Fruit fly (Drosophila melanogaster) whole organism, embryonic: ENCODE data around the gene PGAP2.

Source experiments
- Bgb ChIP-seq: fragments of 200-800 bp; sonication (Bioruptor generic); IDR thresholded peaks from 2 replicates; pipeline ENCODE4 v1.3.6; 2022; ENCODE audit warnings: missing biosample characterization, missing genetic modification characterization; ENCODE audit not compliant: partially characterized antibody
- CG10267 ChIP-seq: fragments of 200-800 bp; sonication (Bioruptor generic); optimal IDR thresholded peaks from 2 replicates; lab custom pipeline; 2018; ENCODE audit warnings: missing biosample characterization, mild to moderate bottlenecking, missing genetic modification characterization, moderate library complexity
- CG12236 ChIP-seq: fragments of 200-800 bp; sonication (Bioruptor generic); optimal IDR thresholded peaks from 2 replicates; lab custom pipeline; 2016; ENCODE audit warnings: missing biosample characterization, missing genetic modification characterization
- CG12299 ChIP-seq: fragments of 200-800 bp; sonication (Bioruptor generic); optimal IDR thresholded peaks from 2 replicates; lab custom pipeline; 2018; ENCODE audit warnings: missing biosample characterization, mild to moderate bottlenecking, missing genetic modification characterization
- CG14014 ChIP-seq: fragments of 200-800 bp; sonication (Bioruptor generic); IDR thresholded peaks from 2 replicates; pipeline ENCODE4 v1.3.6; 2022; ENCODE audit warnings: missing biosample characterization, missing genetic modification characterization
- CG15073 ChIP-seq: fragments of 200-800 bp; sonication (Bioruptor generic); optimal IDR thresholded peaks from 2 replicates; lab custom pipeline; 2016; ENCODE audit warnings: missing biosample characterization, missing genetic modification characterization
- CG16779 ChIP-seq: fragments of 200-800 bp; sonication (Bioruptor generic); IDR thresholded peaks from 2 replicates; pipeline ENCODE4 v1.3.6; 2022; ENCODE audit warnings: missing biosample characterization, missing genetic modification characterization
- CG16813 ChIP-seq: fragments of 200-800 bp; sonication (Bioruptor generic); IDR thresholded peaks from 3 replicates; pipeline ENCODE4 v1.3.6; 2022; ENCODE audit warnings: missing biosample characterization, missing genetic modification characterization; ENCODE audit not compliant: partially characterized antibody
- CG17912 ChIP-seq: fragments of 200-800 bp; sonication (Bioruptor generic); optimal IDR thresholded peaks from 2 replicates; lab custom pipeline; 2018; ENCODE audit warnings: missing biosample characterization, mild to moderate bottlenecking, missing genetic modification characterization
- CG2116 ChIP-seq: fragments of 200-800 bp; sonication (Bioruptor generic); optimal IDR thresholded peaks from 3 replicates; lab custom pipeline; 2018; ENCODE audit warnings: missing biosample characterization, mild to moderate bottlenecking, missing genetic modification characterization
- CG31365 ChIP-seq: fragments of 200-800 bp; sonication (Bioruptor generic); optimal IDR thresholded peaks from 2 replicates; lab custom pipeline; 2018; ENCODE audit warnings: missing biosample characterization, mild to moderate bottlenecking, missing genetic modification characterization
- CG32532 ChIP-seq: fragments of 200-800 bp; sonication (Bioruptor generic); IDR thresholded peaks from 2 replicates; pipeline ENCODE4 v1.3.6; 2022; ENCODE audit warnings: missing biosample characterization, missing genetic modification characterization
- CG34422 ChIP-seq: fragments of 200-800 bp; sonication (Bioruptor generic); IDR thresholded peaks from 3 replicates; pipeline ENCODE4 v1.3.6; 2022; ENCODE audit warnings: missing biosample characterization, missing genetic modification characterization
- CG3726 ChIP-seq: fragments of 200-800 bp; sonication (Bioruptor generic); IDR thresholded peaks from 3 replicates; pipeline ENCODE4, ENCODE4 v1.3.6; 2022; ENCODE audit warnings: missing biosample characterization, missing genetic modification characterization
- CG42726 ChIP-seq: fragments of 200-800 bp; sonication (Bioruptor generic); IDR thresholded peaks from 2 replicates; pipeline ENCODE4 v1.3.6; 2022; ENCODE audit warnings: missing biosample characterization, missing genetic modification characterization; ENCODE audit not compliant: partially characterized antibody
- CG4854 ChIP-seq: fragments of 200-800 bp; sonication (Bioruptor generic); optimal IDR thresholded peaks from 2 replicates; lab custom pipeline; 2016; ENCODE audit warnings: missing biosample characterization, missing genetic modification characterization, inconsistent platforms
- CG6254 ChIP-seq: fragments of 200-800 bp; sonication (Bioruptor generic); optimal IDR thresholded peaks from 3 replicates; lab custom pipeline; 2017; ENCODE audit warnings: mild to moderate bottlenecking, missing biosample characterization, missing genetic modification reagents, missing genetic modification characterization
- CG6272 ChIP-seq: fragments of 200-800 bp; sonication (Bioruptor generic); IDR thresholded peaks from 2 replicates; pipeline ENCODE4 v1.3.6; 2022; ENCODE audit warnings: missing biosample characterization, missing genetic modification characterization
- CG6791 ChIP-seq: fragments of 200-800 bp; sonication (Bioruptor generic); IDR thresholded peaks from 3 replicates; pipeline ENCODE4 v1.3.6; 2022; ENCODE audit warnings: missing biosample characterization, missing genetic modification characterization; ENCODE audit not compliant: partially characterized antibody
- CG7987 ChIP-seq: fragments of 200-800 bp; sonication (Bioruptor generic); optimal IDR thresholded peaks from 2 replicates; lab custom pipeline; 2018; ENCODE audit warnings: missing biosample characterization, mild to moderate bottlenecking, missing genetic modification characterization, moderate library complexity
- CG8388 ChIP-seq: fragments of 200-800 bp; sonication (Bioruptor generic); optimal IDR thresholded peaks from 2 replicates; lab custom pipeline; 2019; ENCODE audit warnings: missing biosample characterization, mild to moderate bottlenecking, missing genetic modification characterization, moderate library complexity
- CG9797 ChIP-seq: fragments of 200-800 bp; sonication (Bioruptor generic); optimal IDR thresholded peaks from 3 replicates; lab custom pipeline; 2018; ENCODE audit warnings: missing biosample characterization, mild to moderate bottlenecking, missing genetic modification characterization
- CG9817 ChIP-seq: fragments of 200-800 bp; sonication (Bioruptor generic); optimal IDR thresholded peaks from 2 replicates; lab custom pipeline; 2018; ENCODE audit warnings: missing biosample characterization, mild to moderate bottlenecking, missing genetic modification characterization, moderate library complexity
- Dip2 ChIP-seq: fragments of 200-800 bp; sonication (Bioruptor generic); IDR thresholded peaks from 2 replicates; pipeline ENCODE4 v1.3.6; 2022; ENCODE audit warnings: missing biosample characterization, missing genetic modification characterization
- Drgx ChIP-seq: fragments of 200-800 bp; sonication (Bioruptor generic); IDR thresholded peaks from 2 replicates; pipeline ENCODE4 v1.3.6; 2022; ENCODE audit warnings: missing biosample characterization, missing genetic modification characterization
- E2f2 ChIP-seq: fragments of 200-800 bp; sonication (Bioruptor generic); IDR thresholded peaks from 2 replicates; pipeline ENCODE4 v1.3.6; 2022; ENCODE audit warnings: missing biosample characterization, missing genetic modification characterization
- Elba2 ChIP-seq: fragments of 200-800 bp; sonication (Bioruptor generic); optimal IDR thresholded peaks from 3 replicates; lab custom pipeline; 2016; ENCODE audit warnings: missing biosample characterization, missing genetic modification characterization
- Fer3 ChIP-seq: fragments of 200-800 bp; sonication (Bioruptor generic); optimal IDR thresholded peaks from 2 replicates; lab custom pipeline; 2018; ENCODE audit warnings: missing biosample characterization, mild to moderate bottlenecking, missing genetic modification characterization, moderate library complexity
- HHEX ChIP-seq: fragments of 200-800 bp; sonication (Bioruptor generic); optimal IDR thresholded peaks from 3 replicates; lab custom pipeline; 2017; ENCODE audit warnings: missing biosample characterization, mild to moderate bottlenecking, missing genetic modification characterization, missing genetic modification reagents
- Hr3 ChIP-seq: fragments of 200-800 bp; sonication (Bioruptor generic); optimal IDR thresholded peaks from 3 replicates; lab custom pipeline; 2016; ENCODE audit warnings: missing biosample characterization, missing genetic modification characterization
- MTF-1 ChIP-seq: fragments of 200-800 bp; sonication (Bioruptor generic); optimal IDR thresholded peaks from 2 replicates; lab custom pipeline; 2018; ENCODE audit warnings: missing biosample characterization, mild to moderate bottlenecking, missing genetic modification characterization, borderline replicate concordance
- Mad ChIP-seq: fragments of 200-800 bp; sonication (Bioruptor generic); optimal IDR thresholded peaks from 2 replicates; lab custom pipeline; 2016; ENCODE audit warnings: missing biosample characterization, missing genetic modification characterization
- Nf-YB ChIP-seq: fragments of 200-800 bp; sonication (Bioruptor generic); optimal IDR thresholded peaks from 3 replicates; lab custom pipeline; 2019; ENCODE audit warnings: missing biosample characterization, mild to moderate bottlenecking, missing genetic modification characterization, moderate library complexity
- aop ChIP-seq: fragments of 200-800 bp; sonication (Bioruptor generic); IDR thresholded peaks from 2 replicates; pipeline ENCODE4 v1.3.6; 2022; ENCODE audit warnings: missing biosample characterization, missing genetic modification characterization
- cg ChIP-seq: fragments of 200-800 bp; sonication (Bioruptor generic); optimal IDR thresholded peaks from 3 replicates; lab custom pipeline; 2019; ENCODE audit warnings: missing biosample characterization, mild to moderate bottlenecking, missing genetic modification characterization, moderate library complexity
- ci ChIP-seq: fragments of 200-800 bp; sonication (Bioruptor generic); IDR thresholded peaks from 3 replicates; pipeline ENCODE4 v1.3.6; 2022; ENCODE audit warnings: missing biosample characterization, missing genetic modification characterization
- croc ChIP-seq: fragments of 200-800 bp; sonication (Bioruptor generic); conservative IDR thresholded peaks from 3 replicates; pipeline ENCODE4 v1.3.6; 2022; ENCODE audit warnings: missing biosample characterization, missing genetic modification characterization
- dan ChIP-seq: fragments of 200-800 bp; sonication (Bioruptor generic); IDR thresholded peaks from 2 replicates; pipeline ENCODE4 v1.3.6; 2022; ENCODE audit warnings: missing biosample characterization, missing genetic modification characterization
- esg ChIP-seq: fragments of 200-800 bp; sonication (Bioruptor generic); conservative IDR thresholded peaks from 2 replicates; pipeline ENCODE4 v1.3.6; 2022; ENCODE audit warnings: missing biosample characterization, missing genetic modification characterization
- eve ChIP-seq, 2 experiments: fragments of >200 bp; optimal IDR thresholded peaks; 2 replicates each; lab custom pipeline; 2017; ENCODE audit warnings: missing biosample characterization in 2 of 2, missing genetic modification characterization in 2 of 2
- kah ChIP-seq: fragments of 200-800 bp; sonication (Bioruptor generic); optimal IDR thresholded peaks from 2 replicates; lab custom pipeline; 2018; ENCODE audit warnings: missing biosample characterization, mild to moderate bottlenecking, missing genetic modification characterization
- lbe ChIP-seq: fragments of 200-800 bp; sonication (Bioruptor generic); optimal IDR thresholded peaks from 2 replicates; lab custom pipeline; 2016; ENCODE audit warnings: missing biosample characterization, mild to moderate bottlenecking, missing genetic modification characterization
- lov ChIP-seq, 2 experiments: fragments of 200-800 bp in 1 of 2; fragments of >200 bp in 1 of 2; sonication (Bioruptor generic) in 1 of 2; IDR thresholded peaks in 1 of 2; optimal IDR thresholded peaks in 1 of 2; 2 replicates in 1 of 2; 3 replicates in 1 of 2; pipeline versions ENCODE4 v1.3.6 to Lab custom; 2017 to 2022; ENCODE audit warnings: missing biosample characterization in 1 of 2, missing genetic modification characterization in 1 of 2
- pho ChIP-seq: fragments of 200-800 bp; sonication (Bioruptor generic); optimal IDR thresholded peaks from 2 replicates; lab custom pipeline; 2016; ENCODE audit warnings: missing biosample characterization, missing genetic modification characterization
- pum ChIP-seq: fragments of 200-800 bp; sonication (Bioruptor generic); optimal IDR thresholded peaks from 2 replicates; lab custom pipeline; 2016; ENCODE audit warnings: missing biosample characterization, missing genetic modification characterization
- salm ChIP-seq: fragments of 200-800 bp; sonication (Bioruptor generic); optimal IDR thresholded peaks from 2 replicates; lab custom pipeline; 2018; ENCODE audit warnings: missing biosample characterization, mild to moderate bottlenecking, missing genetic modification characterization
- schlank ChIP-seq: fragments of 200-800 bp; sonication (Bioruptor generic); optimal IDR thresholded peaks from 2 replicates; lab custom pipeline; 2018; ENCODE audit warnings: missing biosample characterization, mild to moderate bottlenecking, missing genetic modification characterization
- tup ChIP-seq: fragments of 200-800 bp; sonication (Bioruptor generic); optimal IDR thresholded peaks from 2 replicates; lab custom pipeline; 2016; ENCODE audit warnings: missing biosample characterization, mild to moderate bottlenecking, missing genetic modification characterization, moderate library complexity
- wek ChIP-seq: fragments of 200-800 bp; sonication (Bioruptor generic); optimal IDR thresholded peaks from 3 replicates; lab custom pipeline; 2018; ENCODE audit warnings: missing biosample characterization, mild to moderate bottlenecking, missing genetic modification characterization, moderate library complexity

Gene PGAP2

dm6 chr2L:855052-855547 is 35.8 kb upstream of the PGAP2 start, which contains the start of gene CG13949 (continued):
- TF ChIP-seq pum (peak; percentile 41), CG12236 (GFP tag; lab: Kevin White, UChicago) (no peak), Bgb (peak; percentile 65; the same call in 1 of the 2 replicates), CG32532 (peak; percentile 87), Fer3 (tag; lab: Kevin White, UChicago) (peak; percentile 72), CG7987 (GFP tag; lab: Kevin White, UChicago) (no peak), CG6791 (GFP tag; lab: Robert Waterston, UW) (peak; percentile 65; the same call in 2 of the 3 replicates), Nf-YB (peak; percentile 27), eve (GFP tag; optimal IDR thresholded peaks at IDR 0.05; lab: Kevin White, UChicago) (no peak), CG16813 (GFP tag; lab: Robert Waterston, UW) (peak; percentile 57), Drgx (GFP tag; lab: Robert Waterston, UW) (peak; percentile 45; the same call in 1 of the 2 replicates), HHEX (peak; percentile 10), schlank (no peak), ci (GFP tag; lab: Robert Waterston, UW) (peak; percentile 61), croc (no peak; the same call in 2 of the 3 replicates), salm (tag; lab: Kevin White, UChicago) (peak; percentile 41), dan (GFP tag; lab: Robert Waterston, UW) (no peak), CG6254 (GFP tag; lab: Kevin White, UChicago) (no peak), lbe (no peak), CG42726 (GFP tag; lab: Robert Waterston, UW) (peak; percentile 47; the same call in 1 of the 2 replicates), lov (optimal IDR thresholded peaks at IDR 0.05; lab: Kevin White, UChicago) (no peak), lov (GFP tag; IDR thresholded peaks at IDR 0.05; lab: Robert Waterston, UW) (no peak), CG8388 (GFP tag; lab: Kevin White, UChicago) (peak; percentile 34), cg (no peak), CG17912 (GFP tag; lab: Kevin White, UChicago) (no peak), Hr3 (GFP tag; lab: Kevin White, UChicago) (peak; percentile 51), tup (GFP tag; lab: Kevin White, UChicago) (no peak), Elba2 (GFP tag; lab: Kevin White, UChicago) (no peak), MTF-1 (GFP tag; lab: Kevin White, UChicago) (no peak), kah (GFP tag; lab: Kevin White, UChicago) (peak; percentile 1), CG14014 (GFP tag; lab: Robert Waterston, UW) (peak; percentile 79), E2f2 (GFP tag; lab: Robert Waterston, UW) (peak; percentile 64), CG16779 (GFP tag; lab: Robert Waterston, UW) (peak; percentile 68; the same call in 1 of the 2 replicates), CG15073 (no peak), CG34422 (GFP tag; lab: Robert Waterston, UW) (peak; percentile 77), pho (GFP tag; lab: Kevin White, UChicago) (peak; percentile 66), CG4854 (peak; percentile 47), esg (GFP tag; lab: Robert Waterston, UW) (peak; percentile 44; the same call in 1 of the 2 replicates), CG10267 (tag; lab: Kevin White, UChicago) (peak; percentile 72), CG31365 (tag; lab: Kevin White, UChicago) (no peak), CG3726 (GFP tag; lab: Robert Waterston, UW) (no peak), CG6272 (GFP tag; lab: Robert Waterston, UW) (peak; percentile 72), CG2116 (peak; percentile 54), CG9817 (tag; lab: Kevin White, UChicago) (peak; percentile 55), wek (no peak), Mad (no peak), aop (GFP tag; lab: Robert Waterston, UW) (no peak), CG12299 (tag; lab: Kevin White, UChicago) (peak; percentile 56), Dip2 (GFP tag; lab: Robert Waterston, UW) (no peak), CG9797 (GFP tag; lab: Kevin White, UChicago) (no peak)
